Fruit fly (Drosophila melanogaster) whole organism: ENCODE measurements around the gene CG15021.

Experiments
- CG8478 ChIP-seq: fragments of >200 bp; optimal IDR thresholded peaks from 2 replicates; lab custom pipeline; 2018; ENCODE audit warnings: inconsistent platforms
- Dll ChIP-seq: fragments of >200 bp; optimal IDR thresholded peaks from 2 replicates; lab custom pipeline; 2017
- EcR ChIP-seq, 2 experiments: fragments of >200 bp; optimal IDR thresholded peaks; 2 replicates each; lab custom pipeline; 2017; ENCODE audit warnings: missing biosample characterization in 2 of 2, missing genetic modification characterization in 2 of 2, missing genetic modification reagents in 2 of 2
- pan ChIP-seq: fragments of >200 bp; optimal IDR thresholded peaks from 2 replicates; lab custom pipeline; 2017
- psq ChIP-seq: fragments of >200 bp; optimal IDR thresholded peaks from 2 replicates; lab custom pipeline; 2017
- usp ChIP-seq: fragments of >200 bp; optimal IDR thresholded peaks from 2 replicates; lab custom pipeline; 2017; ENCODE audit warnings: missing biosample characterization, missing genetic modification characterization, mixed read lengths

DNA sequence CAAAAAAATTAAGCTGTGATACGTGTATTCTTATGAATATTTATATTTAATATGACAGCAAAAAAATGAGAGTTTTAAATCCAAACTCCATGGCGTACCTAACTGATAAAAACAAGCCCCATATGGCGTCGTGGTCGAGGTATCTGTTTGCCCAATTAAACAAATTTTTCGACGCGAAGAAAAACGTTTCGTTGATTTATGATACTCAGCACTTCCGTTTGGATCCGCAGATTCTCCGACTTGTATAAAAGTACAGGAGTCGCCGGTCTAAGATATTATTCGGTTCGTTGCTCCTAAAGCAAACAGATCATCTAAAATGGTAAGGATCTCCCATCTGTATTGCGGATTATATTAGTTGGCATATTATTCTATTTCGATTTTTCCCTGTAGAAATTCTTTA, 34.9 kb downstream of the CG15021 start, which contains the start of gene CG32248:
- TF ChIP-seq psq (no peak), pan (no peak), usp (no peak), Dll (lab: Kevin White, UChicago) (no peak), EcR (GFP tag; optimal IDR thresholded peaks at IDR 0.05; lab: Kevin White, UChicago) (no peak), CG8478 (no peak)
